Fruit fly (Drosophila melanogaster) whole organism: Measurements from ENCODE around the gene Teh1.

Source experiments
- CG8478 ChIP-seq: fragments of >200 bp; optimal IDR thresholded peaks from 2 replicates; lab custom pipeline; 2018; ENCODE audit warnings: inconsistent platforms
- Dll ChIP-seq: fragments of >200 bp; optimal IDR thresholded peaks from 2 replicates; lab custom pipeline; 2017
- pan ChIP-seq: fragments of >200 bp; optimal IDR thresholded peaks from 2 replicates; lab custom pipeline; 2017
- psq ChIP-seq: fragments of >200 bp; optimal IDR thresholded peaks from 2 replicates; lab custom pipeline; 2017
- usp ChIP-seq: fragments of >200 bp; optimal IDR thresholded peaks from 2 replicates; lab custom pipeline; 2017; ENCODE audit warnings: missing biosample characterization, missing genetic modification characterization, mixed read lengths

DNA sequence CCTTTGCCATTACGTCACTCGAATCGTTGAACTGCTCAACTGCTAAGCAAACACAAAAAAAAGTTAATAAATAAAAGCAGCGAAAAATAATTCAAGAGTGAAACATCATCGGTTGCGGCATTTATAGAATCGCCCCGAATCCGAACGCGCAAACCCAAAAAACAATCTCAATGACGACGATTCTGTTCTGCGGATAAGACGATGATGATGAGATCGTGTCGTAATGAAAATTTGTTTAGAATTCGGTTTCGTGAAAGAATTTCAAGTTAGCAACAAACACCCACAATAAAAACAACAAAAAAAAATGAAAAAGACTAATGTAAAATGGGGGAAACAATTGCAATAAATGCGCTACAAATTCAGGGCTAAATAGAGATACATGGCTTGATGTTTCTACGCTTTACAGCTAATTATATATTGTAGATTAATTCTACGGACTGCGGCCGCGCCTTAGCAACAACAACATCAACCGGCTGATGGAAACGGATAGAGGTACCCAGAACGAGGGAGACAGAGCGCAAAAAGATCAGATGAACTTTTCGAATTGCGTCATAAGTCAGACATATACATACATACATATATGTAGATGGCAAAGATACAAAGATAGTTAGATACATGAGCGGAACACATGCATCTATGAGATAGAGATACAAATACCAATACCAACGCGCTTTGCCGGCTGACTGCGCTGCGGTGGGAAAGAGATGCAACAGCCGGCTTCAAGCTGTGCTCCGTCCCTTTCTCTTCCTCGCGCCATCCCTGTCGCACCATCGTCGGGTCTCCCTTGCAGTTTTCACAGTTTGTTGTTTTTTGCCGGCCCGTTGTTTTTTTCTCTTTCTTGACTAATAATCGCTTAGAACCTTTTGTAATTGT lies 9.5 kb upstream of the Teh1 start:
- no peak for TF ChIP-seq CG8478 (lab: Kevin White, UChicago)
- no peak for TF ChIP-seq psq (lab: Kevin White, UChicago)
- TF ChIP-seq pan (lab: Kevin White, UChicago), result no peak
- TF ChIP-seq usp (GFP tag; lab: Kevin White, UChicago), result no peak
- no peak for TF ChIP-seq Dll
